Worm (Caenorhabditis elegans) whole organism, L1 larva: Measurements from ENCODE around the gene srz-31.

Experiments
- blmp-1 ChIP-seq: fragments of 150-350 bp; optimal IDR thresholded peaks from 2 replicates; lab custom pipeline; 2014; ENCODE audit warnings: missing biosample characterization, missing genetic modification characterization
- ceh-90 ChIP-seq: sonication (generic microtip); optimal IDR thresholded peaks from 2 replicates; lab custom pipeline; 2016; ENCODE audit warnings: missing genetic modification characterization, missing compliant biosample characterization
- ces-1 ChIP-seq: fragments of 150-350 bp; optimal IDR thresholded peaks from 2 replicates; lab custom pipeline; 2014; ENCODE audit warnings: missing biosample characterization, missing genetic modification reagents, missing genetic modification characterization
- ets-5 ChIP-seq: fragments of 200-800 bp; sonication (Bioruptor generic); IDR thresholded peaks from 2 replicates; pipeline ENCODE4 v1.3.6; 2022; ENCODE audit warnings: missing genetic modification characterization, missing compliant biosample characterization
- nhr-12 ChIP-seq: sonication (generic microtip); optimal IDR thresholded peaks from 2 replicates; lab custom pipeline; 2017; ENCODE audit warnings: missing biosample characterization, missing genetic modification characterization
- nhr-237 ChIP-seq: fragments of 150-350 bp; optimal IDR thresholded peaks from 2 replicates; lab custom pipeline; 2014; ENCODE audit warnings: missing biosample characterization, missing genetic modification characterization
- nhr-47 ChIP-seq: sonication (generic microtip); optimal IDR thresholded peaks from 2 replicates; lab custom pipeline; 2016; ENCODE audit warnings: mild to moderate bottlenecking, missing genetic modification characterization, moderate library complexity, missing compliant biosample characterization
- nhr-77 ChIP-seq: fragments of 150-350 bp; optimal IDR thresholded peaks from 2 replicates; lab custom pipeline; 2014; ENCODE audit warnings: missing biosample characterization, missing genetic modification characterization
- sox-4 ChIP-seq: sonication (generic microtip); optimal IDR thresholded peaks from 2 replicates; lab custom pipeline; 2016; ENCODE audit warnings: missing genetic modification characterization, missing compliant biosample characterization
- sup-37 ChIP-seq: fragments of 200-800 bp; sonication (Bioruptor generic); optimal IDR thresholded peaks from 2 replicates; lab custom pipeline; 2018; ENCODE audit warnings: mild to moderate bottlenecking, missing genetic modification characterization, missing compliant biosample characterization
- ztf-4 ChIP-seq: fragments of 150-350 bp; optimal IDR thresholded peaks from 2 replicates; lab custom pipeline; 2014; ENCODE audit warnings: missing biosample characterization, missing genetic modification characterization

ce11 chrIV:14131770-14132169 lies 5.4 kb upstream of the srz-31 start, which contains the start of gene srz-59:
- TF ChIP-seq blmp-1 (no peak), ztf-4 (tag; lab: Kevin White, UChicago) (no peak), sox-4 (no peak), nhr-77 (tag; lab: Kevin White, UChicago) (no peak), nhr-12 (no peak), sup-37 (GFP tag; lab: Kevin White, UChicago) (no peak), nhr-47 (tag; lab: Kevin White, UChicago) (no peak), ets-5 (GFP tag; lab: Robert Waterston, UW) (no peak), ces-1 (no peak), nhr-237 (tag; lab: Kevin White, UChicago) (no peak), ceh-90 (tag; lab: Kevin White, UChicago) (no peak)
